Worm (Caenorhabditis elegans) whole organism, L3 larva: ENCODE data around the gene ifas-3.

ENCODE experiments used
- R02D3.7 ChIP-seq: fragments of 150-350 bp; optimal IDR thresholded peaks from 2 replicates; lab custom pipeline; 2014; ENCODE audit warnings: missing biosample characterization, missing genetic modification characterization
- ZK546.5 ChIP-seq: sonication (generic microtip); optimal IDR thresholded peaks from 2 replicates; lab custom pipeline; 2017; ENCODE audit warnings: missing biosample characterization, missing genetic modification characterization
- ama-1 ChIP-seq: fragments of 150-350 bp; optimal IDR thresholded peaks from 2 replicates; lab custom pipeline; 2018
- ceh-16 ChIP-seq: sonication (generic microtip); optimal IDR thresholded peaks from 2 replicates; lab custom pipeline; 2017; ENCODE audit warnings: missing biosample characterization, missing genetic modification characterization
- ceh-28 ChIP-seq: fragments of 150-350 bp; optimal IDR thresholded peaks from 2 replicates; lab custom pipeline; 2014; ENCODE audit warnings: missing biosample characterization, missing genetic modification reagents, missing genetic modification characterization
- daf-12 ChIP-seq: fragments of 150-350 bp; optimal IDR thresholded peaks from 2 replicates; lab custom pipeline; 2014; ENCODE audit warnings: missing biosample characterization, missing genetic modification reagents, missing genetic modification characterization
- egl-27 ChIP-seq: sonication (generic microtip); optimal IDR thresholded peaks from 4 replicates; lab custom pipeline; 2017; ENCODE audit warnings: missing biosample characterization, missing genetic modification reagents, missing genetic modification characterization
- egl-5 ChIP-seq: fragments of 150-350 bp; optimal IDR thresholded peaks from 2 replicates; lab custom pipeline; 2017; ENCODE audit warnings: missing biosample characterization, missing genetic modification reagents, missing genetic modification characterization, inconsistent platforms
- elt-1 ChIP-seq: fragments of 150-350 bp; optimal IDR thresholded peaks from 2 replicates; lab custom pipeline; 2014; ENCODE audit warnings: missing biosample characterization, missing genetic modification characterization
- elt-2 ChIP-seq: sonication (generic microtip); optimal IDR thresholded peaks from 2 replicates; lab custom pipeline; 2016; ENCODE audit warnings: missing genetic modification reagents, mild to moderate bottlenecking, missing genetic modification characterization, missing compliant biosample characterization
- eor-1 ChIP-seq, 2 experiments: fragments of 150-350 bp; optimal IDR thresholded peaks; 2 replicates each; lab custom pipeline; 2014 to 2018; ENCODE audit warnings: missing biosample characterization in 2 of 2, missing genetic modification characterization in 2 of 2
- fkh-10 ChIP-seq: sonication (generic microtip); optimal IDR thresholded peaks from 2 replicates; lab custom pipeline; 2017; ENCODE audit warnings: missing biosample characterization, missing genetic modification reagents, missing genetic modification characterization
- fkh-2 ChIP-seq: fragments of 150-350 bp; optimal IDR thresholded peaks from 2 replicates; lab custom pipeline; 2014; ENCODE audit warnings: missing biosample characterization, missing genetic modification reagents, missing genetic modification characterization
- hmg-11 ChIP-seq: sonication (generic microtip); optimal IDR thresholded peaks from 2 replicates; lab custom pipeline; 2016; ENCODE audit warnings: missing genetic modification characterization, missing compliant biosample characterization
- lin-15B ChIP-seq: fragments of 150-350 bp; optimal IDR thresholded peaks from 2 replicates; lab custom pipeline; 2014; ENCODE audit warnings: missing biosample characterization, missing genetic modification characterization
- lin-39 ChIP-seq: fragments of 150-350 bp; optimal IDR thresholded peaks from 2 replicates; lab custom pipeline; 2018; ENCODE audit warnings: missing biosample characterization, missing genetic modification reagents, missing genetic modification characterization
- nfya-1 ChIP-seq: sonication (generic microtip); optimal IDR thresholded peaks from 2 replicates; lab custom pipeline; 2017; ENCODE audit warnings: missing genetic modification characterization, mild to moderate bottlenecking, missing compliant biosample characterization, antibody characterized with exemption, moderate library complexity; ENCODE audit not compliant: insufficient read depth
- nhr-11 ChIP-seq: fragments of 150-350 bp; optimal IDR thresholded peaks from 2 replicates; lab custom pipeline; 2014; ENCODE audit warnings: missing biosample characterization, missing genetic modification characterization
- nhr-12 ChIP-seq: fragments of 150-350 bp; optimal IDR thresholded peaks from 2 replicates; lab custom pipeline; 2014; ENCODE audit warnings: missing biosample characterization, missing genetic modification characterization
- nhr-23 ChIP-seq: fragments of 150-350 bp; optimal IDR thresholded peaks from 2 replicates; lab custom pipeline; 2014; ENCODE audit warnings: missing biosample characterization, missing genetic modification reagents, missing genetic modification characterization
- nhr-237 ChIP-seq: fragments of 150-350 bp; optimal IDR thresholded peaks from 2 replicates; lab custom pipeline; 2014; ENCODE audit warnings: missing biosample characterization, missing genetic modification characterization
- nhr-25 ChIP-seq: sonication (generic microtip); optimal IDR thresholded peaks from 2 replicates; lab custom pipeline; 2017; ENCODE audit warnings: missing biosample characterization, missing genetic modification characterization
- nhr-28 ChIP-seq: fragments of 150-350 bp; optimal IDR thresholded peaks from 2 replicates; lab custom pipeline; 2014; ENCODE audit warnings: missing biosample characterization, missing genetic modification characterization
- nhr-43 ChIP-seq: sonication (generic microtip); optimal IDR thresholded peaks from 2 replicates; lab custom pipeline; 2016; ENCODE audit warnings: mild to moderate bottlenecking, missing genetic modification characterization, missing compliant biosample characterization; ENCODE audit not compliant: poor library complexity, severe bottlenecking
- nhr-76 ChIP-seq: fragments of 150-350 bp; sonication (generic microtip); optimal IDR thresholded peaks from 5 replicates; lab custom pipeline; 2014; ENCODE audit warnings: missing biosample characterization, missing genetic modification characterization
- nhr-77 ChIP-seq: fragments of 150-350 bp; optimal IDR thresholded peaks from 2 replicates; lab custom pipeline; 2014; ENCODE audit warnings: missing biosample characterization, missing genetic modification characterization
- pha-4 ChIP-seq: fragments of 150-350 bp; optimal IDR thresholded peaks from 2 replicates; lab custom pipeline; 2014; ENCODE audit warnings: missing biosample characterization, missing genetic modification reagents, missing genetic modification characterization
- pqm-1 ChIP-seq: fragments of 150-350 bp; optimal IDR thresholded peaks from 2 replicates; lab custom pipeline; 2017; ENCODE audit warnings: missing biosample characterization, missing genetic modification characterization, inconsistent platforms
- sea-2 ChIP-seq: fragments of 150-350 bp; sonication (generic microtip); optimal IDR thresholded peaks from 4 replicates; lab custom pipeline; 2014; ENCODE audit warnings: missing biosample characterization, missing genetic modification reagents, missing genetic modification characterization
- skn-1 ChIP-seq: fragments of 150-350 bp; optimal IDR thresholded peaks from 2 replicates; lab custom pipeline; 2014; ENCODE audit warnings: missing biosample characterization, missing genetic modification characterization
- snpc-4 ChIP-seq: fragments of 150-350 bp; optimal IDR thresholded peaks from 2 replicates; lab custom pipeline; 2014; ENCODE audit warnings: missing biosample characterization, missing genetic modification characterization
- tbx-2 ChIP-seq: sonication (generic microtip); optimal IDR thresholded peaks from 2 replicates; lab custom pipeline; 2016; ENCODE audit warnings: mild to moderate bottlenecking, missing genetic modification characterization, missing compliant biosample characterization
- unc-62 ChIP-seq: fragments of 150-350 bp; sonication (generic microtip); optimal IDR thresholded peaks from 4 replicates; lab custom pipeline; 2014; ENCODE audit warnings: missing biosample characterization, missing genetic modification reagents, missing genetic modification characterization
- zag-1 ChIP-seq: fragments of 150-350 bp; optimal IDR thresholded peaks from 2 replicates; lab custom pipeline; 2014; ENCODE audit warnings: missing biosample characterization, missing genetic modification characterization
- ztf-11 ChIP-seq: fragments of 150-350 bp; optimal IDR thresholded peaks from 2 replicates; lab custom pipeline; 2014; ENCODE audit warnings: missing biosample characterization, missing genetic modification characterization
- ztf-4 ChIP-seq: fragments of 150-350 bp; optimal IDR thresholded peaks from 2 replicates; lab custom pipeline; 2014; ENCODE audit warnings: missing biosample characterization, missing genetic modification characterization

ifas-3 gene

DNA sequence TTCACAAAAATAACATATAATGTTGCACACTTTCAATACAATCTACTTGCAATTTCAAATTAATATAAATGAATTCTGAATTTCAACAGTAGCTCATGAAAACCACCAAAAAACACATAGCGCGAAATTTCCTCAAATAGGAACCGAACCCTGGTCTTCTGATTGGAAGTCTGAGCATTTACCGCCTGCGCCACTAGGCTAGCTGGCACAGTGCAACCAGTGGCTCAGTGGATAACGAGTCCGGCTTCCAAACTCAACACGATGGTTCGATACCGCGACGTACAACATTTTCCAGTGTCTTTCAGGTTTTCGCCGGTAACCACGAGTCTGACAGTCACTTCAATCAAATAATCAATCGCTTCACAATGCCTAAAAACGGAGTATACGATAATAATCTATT is 3.0 kb upstream of the ifas-3 start:
- TF ChIP-seq nhr-77 (tag; lab: Kevin White, UChicago): no peak
- no peak for TF ChIP-seq hmg-11 (tag; lab: Kevin White, UChicago)
- no peak for TF ChIP-seq nhr-237
- no peak for TF ChIP-seq nhr-11 (tag; lab: Kevin White, UChicago)
- TF ChIP-seq fkh-10 (GFP tag; lab: Kevin White, UChicago): no peak
- no peak for TF ChIP-seq ztf-4 (tag; lab: Kevin White, UChicago)
- TF ChIP-seq elt-2 (tag; lab: Kevin White, UChicago): no peak
- no peak for TF ChIP-seq snpc-4 (tag; lab: Kevin White, UChicago)
- TF ChIP-seq ZK546.5 (tag; lab: Kevin White, UChicago): no peak
- TF ChIP-seq tbx-2: no peak
- TF ChIP-seq ztf-11 (tag; lab: Kevin White, UChicago): no peak
- no peak for TF ChIP-seq egl-5 (tag; lab: Kevin White, UChicago)
- no peak for TF ChIP-seq eor-1 (tag; optimal IDR thresholded peaks at IDR 0.05; lab: Kevin White, UChicago)
- no peak for TF ChIP-seq nhr-43 (tag; lab: Kevin White, UChicago)
- no peak for TF ChIP-seq ceh-28 (tag; lab: Kevin White, UChicago)

DNA sequence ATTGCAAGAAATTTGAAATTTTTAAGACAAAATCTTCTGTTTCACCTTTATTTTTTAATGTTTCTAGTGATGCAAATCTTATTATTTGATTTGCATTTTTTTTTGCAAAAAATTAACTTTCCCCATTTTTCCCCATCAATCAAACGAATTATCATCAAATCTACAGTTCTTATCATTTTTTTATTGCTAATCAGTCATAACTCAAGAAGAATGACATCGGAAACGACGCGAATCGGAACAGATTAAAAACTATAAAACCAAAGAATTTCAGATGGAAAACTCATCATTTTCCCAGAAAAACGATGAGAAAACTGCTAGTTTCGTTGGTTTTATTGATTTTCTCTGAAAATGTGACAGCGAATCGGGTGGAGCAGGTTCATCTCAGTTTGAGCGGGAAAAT is 952 bp upstream of the ifas-3 start, which contains the start of gene Y105C5B.15:
TSS of gene Y105C5B.15 (plus strand) at position 297 of the 400 bp plus-strand sequence.
- peak; percentile 67 for TF ChIP-seq elt-2 (tag; lab: Kevin White, UChicago)
- no peak for TF ChIP-seq nhr-43 (tag; lab: Kevin White, UChicago)
- no peak for TF ChIP-seq nhr-28 (tag; lab: Kevin White, UChicago)

- TF ChIP-seq daf-12 (tag; lab: Kevin White, UChicago) (no peak), nhr-23 (no peak), unc-62 (GFP tag; lab: Kevin White, UChicago) (no peak), ama-1 (lab: Kevin White, UChicago) (no peak), nhr-77 (tag; lab: Kevin White, UChicago) (no peak), ceh-28 (tag; lab: Kevin White, UChicago) (no peak), elt-2 (tag; lab: Kevin White, UChicago) (no peak), nhr-43 (tag; lab: Kevin White, UChicago) (no peak), nhr-76 (tag; lab: Kevin White, UChicago) (no peak), eor-1 (tag; optimal IDR thresholded peaks at IDR 0.05; lab: Kevin White, UChicago) (no peak), nhr-25 (tag; lab: Kevin White, UChicago) (no peak), sea-2 (GFP tag; lab: Kevin White, UChicago) (no peak), skn-1 (tag; lab: Kevin White, UChicago) (no peak), zag-1 (tag; lab: Kevin White, UChicago) (no peak), lin-15B (tag; lab: Kevin White, UChicago) (no peak)
Observed at ce11 chrIV:15949995-15950394, 693 bp downstream of the ifas-3 start.

DNA sequence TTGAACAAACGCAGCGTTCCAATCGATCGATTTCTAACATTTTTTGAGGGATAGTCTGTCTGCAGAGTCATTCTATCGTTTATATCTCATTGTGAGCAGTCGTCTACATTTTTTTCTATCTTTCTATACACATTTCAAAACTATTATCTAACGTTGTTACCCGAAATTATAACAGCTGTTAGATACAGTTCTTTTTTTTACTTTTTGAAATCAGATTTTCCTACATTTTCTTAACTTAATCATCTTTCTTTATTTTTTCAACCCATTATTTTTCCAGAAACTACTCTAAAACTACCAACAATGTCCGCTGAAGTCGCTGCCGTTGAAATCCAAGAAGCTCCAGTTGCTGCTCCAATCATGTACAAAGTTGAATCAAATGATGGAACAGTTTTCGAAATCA is 4.2 kb downstream of the ifas-3 start, which contains the start of gene skr-10:
TSS of gene skr-10 (plus strand) at position 301 of the 400 bp plus-strand sequence.
- TF ChIP-seq egl-5 (tag; lab: Kevin White, UChicago) (no peak), ceh-28 (tag; lab: Kevin White, UChicago) (no peak), tbx-2 (no peak), nfya-1 (tag; lab: Kevin White, UChicago) (no peak)

- TF ChIP-seq zag-1 (tag; lab: Kevin White, UChicago) (no peak), pqm-1 (tag; lab: Kevin White, UChicago) (no peak), egl-27 (tag; lab: Kevin White, UChicago) (no peak), R02D3.7 (tag; lab: Kevin White, UChicago) (no peak), ZK546.5 (tag; lab: Kevin White, UChicago) (no peak), pha-4 (no peak), skn-1 (tag; lab: Kevin White, UChicago) (no peak), nhr-12 (tag; lab: Kevin White, UChicago) (no peak), lin-39 (tag; lab: Kevin White, UChicago) (no peak), eor-1 (tag; optimal IDR thresholded peaks at IDR 0.05; lab: Kevin White, UChicago) (no peak), elt-1 (no peak), nhr-11 (tag; lab: Kevin White, UChicago) (no peak), ztf-4 (tag; lab: Kevin White, UChicago) (no peak), elt-2 (tag; lab: Kevin White, UChicago) (no peak), nhr-25 (tag; lab: Kevin White, UChicago) (no peak), ceh-16 (tag; lab: Kevin White, UChicago) (no peak), fkh-2 (tag; lab: Kevin White, UChicago) (no peak)
Observed at ce11 chrIV:15941403-15941802, 9.3 kb downstream of the ifas-3 start, which contains the start of gene Y105C5B.11. Gene Y105C5B.11, minus strand, starts transcription at chrIV:15941503.
